Worm (Caenorhabditis elegans) whole organism, late embryonic: Measurements from ENCODE around the gene T16G1.5.

Source experiments
- C38D4.7 ChIP-seq: fragments of 200-800 bp; sonication (Bioruptor generic); optimal IDR thresholded peaks from 2 replicates; lab custom pipeline; 2018; ENCODE audit warnings: mild to moderate bottlenecking, missing genetic modification characterization, moderate library complexity, missing compliant biosample characterization
- K02D7.2 ChIP-seq: sonication (generic microtip); optimal IDR thresholded peaks from 2 replicates; lab custom pipeline; 2017; ENCODE audit warnings: mild to moderate bottlenecking, missing genetic modification characterization, missing compliant biosample characterization
- K09A11.1 ChIP-seq: sonication (generic microtip); optimal IDR thresholded peaks from 2 replicates; lab custom pipeline; 2017; ENCODE audit warnings: antibody characterized with exemption, mild to moderate bottlenecking, missing genetic modification characterization, missing compliant biosample characterization; ENCODE audit not compliant: insufficient read depth
- T23F11.4 ChIP-seq: fragments of 200-800 bp; sonication (Bioruptor generic); optimal IDR thresholded peaks from 2 replicates; lab custom pipeline; 2018; ENCODE audit warnings: mild to moderate bottlenecking, missing genetic modification characterization, missing compliant biosample characterization
- ama-1 ChIP-seq: fragments of 150-350 bp; optimal IDR thresholded peaks from 2 replicates; lab custom pipeline; 2014
- ceh-14 ChIP-seq: sonication (generic microtip); optimal IDR thresholded peaks from 2 replicates; lab custom pipeline; 2016; ENCODE audit warnings: missing genotype, missing genetic modification characterization, missing compliant biosample characterization
- ceh-18 ChIP-seq: sonication (generic microtip); optimal IDR thresholded peaks from 2 replicates; lab custom pipeline; 2016; ENCODE audit warnings: missing genetic modification characterization, missing compliant biosample characterization
- ceh-22 ChIP-seq: sonication (generic microtip); optimal IDR thresholded peaks from 2 replicates; lab custom pipeline; 2017; ENCODE audit warnings: missing biosample characterization, missing genetic modification characterization
- ceh-24 ChIP-seq: sonication (generic microtip); optimal IDR thresholded peaks from 2 replicates; lab custom pipeline; 2016; ENCODE audit warnings: mild to moderate bottlenecking, missing genetic modification characterization, missing compliant biosample characterization
- ceh-31 ChIP-seq: sonication (generic microtip); optimal IDR thresholded peaks from 2 replicates; lab custom pipeline; 2016; ENCODE audit warnings: missing genetic modification characterization, missing compliant biosample characterization
- ceh-34 ChIP-seq: sonication (generic microtip); optimal IDR thresholded peaks from 2 replicates; lab custom pipeline; 2016; ENCODE audit warnings: mild to moderate bottlenecking, missing genetic modification characterization, missing compliant biosample characterization
- ceh-48 ChIP-seq: sonication (generic microtip); optimal IDR thresholded peaks from 2 replicates; lab custom pipeline; 2016; ENCODE audit warnings: missing genetic modification characterization, inconsistent platforms, missing compliant biosample characterization
- che-1 ChIP-seq: sonication (generic microtip); optimal IDR thresholded peaks from 2 replicates; lab custom pipeline; 2016; ENCODE audit warnings: mild to moderate bottlenecking, missing genetic modification characterization, missing compliant biosample characterization
- dve-1 ChIP-seq: sonication (generic microtip); optimal IDR thresholded peaks from 2 replicates; lab custom pipeline; 2017; ENCODE audit warnings: antibody characterized with exemption, mild to moderate bottlenecking, missing genetic modification characterization, missing compliant biosample characterization
- elt-2 ChIP-seq: sonication (generic microtip); optimal IDR thresholded peaks from 2 replicates; lab custom pipeline; 2016; ENCODE audit warnings: missing genetic modification reagents, missing genetic modification characterization, missing compliant biosample characterization
- elt-4 ChIP-seq: sonication (generic microtip); optimal IDR thresholded peaks from 2 replicates; lab custom pipeline; 2016; ENCODE audit warnings: missing genetic modification characterization, missing compliant biosample characterization
- fkh-10 ChIP-seq: fragments of 150-350 bp; optimal IDR thresholded peaks from 2 replicates; lab custom pipeline; 2014; ENCODE audit warnings: missing biosample characterization, missing genetic modification reagents, missing genetic modification characterization
- fkh-6 ChIP-seq: sonication (generic microtip); optimal IDR thresholded peaks from 2 replicates; lab custom pipeline; 2016; ENCODE audit warnings: missing genetic modification characterization, missing compliant biosample characterization
- hlh-15 ChIP-seq: sonication (generic microtip); optimal IDR thresholded peaks from 2 replicates; lab custom pipeline; 2016; ENCODE audit warnings: missing genetic modification characterization, missing compliant biosample characterization
- hlh-30 ChIP-seq: sonication (generic microtip); optimal IDR thresholded peaks from 2 replicates; lab custom pipeline; 2017; ENCODE audit warnings: antibody characterized with exemption, missing genetic modification characterization, missing compliant biosample characterization; ENCODE audit not compliant: insufficient read depth
- hlh-6 ChIP-seq: sonication (generic microtip); optimal IDR thresholded peaks from 2 replicates; lab custom pipeline; 2016; ENCODE audit warnings: missing genotype, missing genetic modification characterization, missing compliant biosample characterization
- hlh-8 ChIP-seq: sonication (generic microtip); optimal IDR thresholded peaks from 2 replicates; lab custom pipeline; 2016; ENCODE audit warnings: missing genotype, missing genetic modification characterization, missing compliant biosample characterization
- lim-6 ChIP-seq: sonication (generic microtip); optimal IDR thresholded peaks from 2 replicates; lab custom pipeline; 2016; ENCODE audit warnings: missing genetic modification characterization, missing compliant biosample characterization
- madf-2 ChIP-seq: sonication (generic microtip); optimal IDR thresholded peaks from 2 replicates; lab custom pipeline; 2017; ENCODE audit warnings: missing genetic modification characterization, missing compliant biosample characterization
- nfya-1 ChIP-seq: sonication (generic microtip); optimal IDR thresholded peaks from 2 replicates; lab custom pipeline; 2017; ENCODE audit warnings: missing genetic modification characterization, mild to moderate bottlenecking, missing compliant biosample characterization, antibody characterized with exemption, moderate library complexity
- nhr-232 ChIP-seq: sonication (generic microtip); optimal IDR thresholded peaks from 2 replicates; lab custom pipeline; 2016; ENCODE audit warnings: missing genetic modification characterization, missing compliant biosample characterization
- pax-1 ChIP-seq: fragments of 150-350 bp; optimal IDR thresholded peaks from 2 replicates; lab custom pipeline; 2014; ENCODE audit warnings: missing biosample characterization, missing genetic modification characterization
- ref-2 ChIP-seq: sonication (generic microtip); optimal IDR thresholded peaks from 2 replicates; lab custom pipeline; 2016; ENCODE audit warnings: missing genetic modification characterization, missing compliant biosample characterization
- rnt-1 ChIP-seq: sonication (generic microtip); optimal IDR thresholded peaks from 2 replicates; lab custom pipeline; 2016; ENCODE audit warnings: missing genetic modification characterization, missing compliant biosample characterization
- sdc-2 ChIP-seq: sonication (generic microtip); optimal IDR thresholded peaks from 2 replicates; lab custom pipeline; 2016; ENCODE audit warnings: missing genotype, missing genetic modification characterization, missing compliant biosample characterization
- sox-2 ChIP-seq: fragments of 200-800 bp; sonication (Bioruptor generic); IDR thresholded peaks from 2 replicates; pipeline ENCODE4 v1.3.6; 2022; ENCODE audit warnings: missing genetic modification reagents, missing genetic modification characterization, missing compliant biosample characterization
- sox-4 ChIP-seq: sonication (generic microtip); optimal IDR thresholded peaks from 2 replicates; lab custom pipeline; 2017; ENCODE audit warnings: mild to moderate bottlenecking, missing genetic modification characterization, inconsistent platforms, missing compliant biosample characterization
- tbx-2 ChIP-seq: sonication (generic microtip); optimal IDR thresholded peaks from 2 replicates; lab custom pipeline; 2016; ENCODE audit warnings: missing genetic modification characterization, missing compliant biosample characterization
- tbx-7 ChIP-seq: sonication (generic microtip); optimal IDR thresholded peaks from 2 replicates; lab custom pipeline; 2016; ENCODE audit warnings: missing genotype, missing genetic modification characterization, missing compliant biosample characterization
- ttx-3 ChIP-seq: sonication (generic microtip); optimal IDR thresholded peaks from 2 replicates; lab custom pipeline; 2016; ENCODE audit warnings: missing genetic modification reagents, missing genetic modification characterization, missing compliant biosample characterization
- unc-42 ChIP-seq: sonication (generic microtip); optimal IDR thresholded peaks from 2 replicates; lab custom pipeline; 2016; ENCODE audit warnings: missing genotype, missing genetic modification characterization, missing compliant biosample characterization
- unc-55 ChIP-seq: sonication (generic microtip); optimal IDR thresholded peaks from 2 replicates; lab custom pipeline; 2017; ENCODE audit warnings: missing biosample characterization, missing genetic modification reagents, missing genetic modification characterization
- ztf-16 ChIP-seq: sonication (generic microtip); optimal IDR thresholded peaks from 2 replicates; lab custom pipeline; 2017; ENCODE audit warnings: missing genetic modification characterization, missing compliant biosample characterization

Gene T16G1.5

ce11 chrV:12970575-12971160, 31.3 kb upstream of the T16G1.5 start, which contains the start of gene pnn-1:
pnn-1 (plus strand) TSS chrV:12971110.
- TF ChIP-seq fkh-6 (no peak), rnt-1 (no peak), fkh-10 (GFP tag; lab: Kevin White, UChicago) (no peak), dve-1 (tag; lab: Kevin White, UChicago) (no peak), K02D7.2 (no peak), pax-1 (tag; lab: Kevin White, UChicago) (no peak), ceh-48 (tag; lab: Kevin White, UChicago) (peak; percentile 68), tbx-7 (tag; lab: Kevin White, UChicago) (no peak), ceh-24 (tag; lab: Kevin White, UChicago) (no peak), lim-6 (tag; lab: Kevin White, UChicago) (no peak), hlh-6 (tag; lab: Kevin White, UChicago) (no peak), sdc-2 (tag; lab: Kevin White, UChicago) (no peak), C38D4.7 (no peak), hlh-8 (tag; lab: Kevin White, UChicago) (no peak), unc-42 (tag; lab: Kevin White, UChicago) (peak; percentile 29), che-1 (no peak), madf-2 (tag; lab: Kevin White, UChicago) (no peak)

- TF ChIP-seq hlh-30 (tag; lab: Kevin White, UChicago) (no peak), ztf-16 (no peak), hlh-15 (tag; lab: Kevin White, UChicago) (no peak), ceh-14 (tag; lab: Kevin White, UChicago) (no peak), C38D4.7 (no peak), dve-1 (tag; lab: Kevin White, UChicago) (no peak), K09A11.1 (no peak)
These were observed 29.2 kb upstream of the T16G1.5 start, which contains the start of gene lin-46 for ce11 chrV:12968555-12968954. lin-46 (plus strand) TSS chrV:12968855.

- TF ChIP-seq ref-2 (tag; lab: Kevin White, UChicago) (peak; percentile 45), ceh-34 (peak; percentile 0), tbx-2 (tag; lab: Kevin White, UChicago) (peak; percentile 13), unc-42 (tag; lab: Kevin White, UChicago) (peak; percentile 92), ceh-31 (peak; percentile 19), elt-2 (peak; percentile 41), nfya-1 (peak; percentile 10), ceh-18 (tag; lab: Kevin White, UChicago) (peak; percentile 24)
- TF ChIP-seq, all 69 proteins: peak for 8; not testable (repeated sequence) for 61
These were observed 28.6 kb upstream of the T16G1.5 start, which contains the start of gene R186.8 for ce11 chrV:12967925-12968327. R186.8 (minus strand) TSS chrV:12967982.

- TF ChIP-seq hlh-30 (tag; lab: Kevin White, UChicago) (no peak), tbx-2 (tag; lab: Kevin White, UChicago) (no peak), sox-2 (GFP tag; lab: Robert Waterston, UW) (no peak), ttx-3 (no peak), T23F11.4 (GFP tag; lab: Kevin White, UChicago) (no peak)
- TF ChIP-seq, all 69 proteins: peak for 0
These were observed 27.8 kb upstream of the T16G1.5 start, which contains the start of gene R186.3 for ce11 chrV:12967110-12967509. R186.3 (minus strand) TSS chrV:12967210.

- no peak for TF ChIP-seq madf-2 (tag; lab: Kevin White, UChicago)
- TF ChIP-seq dve-1 (tag; lab: Kevin White, UChicago) = no peak
- no peak for TF ChIP-seq ama-1 (lab: Kevin White, UChicago)
- TF ChIP-seq ceh-22 (tag; lab: Kevin White, UChicago) = no peak
- no peak for TF ChIP-seq sox-4 (tag; lab: Kevin White, UChicago)
- TF ChIP-seq nhr-232 = no peak
- no peak for TF ChIP-seq unc-55 (GFP tag; lab: Kevin White, UChicago)
- no peak for TF ChIP-seq ceh-31
- TF ChIP-seq sox-2 (GFP tag; lab: Robert Waterston, UW) = no peak
- TF ChIP-seq elt-4 (tag; lab: Kevin White, UChicago) = no peak
These were observed 24.7 kb upstream of the T16G1.5 start, which contains the start of gene srd-35 for ce11 chrV:12964076-12964475. srd-35 (plus strand) TSS chrV:12964376.
